Fruit fly (Drosophila melanogaster): ENCODE results near the gene CG6664.

Gene CG6664

dm6 chr3L:17031971-17032370 lies 16.0 kb upstream of the CG6664 start, which contains the start of gene Ilp8:
Gene Ilp8 (minus strand): TSS chr3L:17032080.
- TF ChIP-seq noc (tag; optimal IDR thresholded peaks at IDR 0.05), result no peak

- no peak for TF ChIP-seq noc (tag; optimal IDR thresholded peaks at IDR 0.05)
These were observed 11.3 kb upstream of the CG6664 start, which contains the start of gene CG7730 for dm6 chr3L:17027310-17027709. Gene CG7730 (plus strand): TSS chr3L:17027515.

dm6 chr3L:17024095-17024639 lies 8.2 kb upstream of the CG6664 start, which contains the start of gene Fit2:
Gene Fit2 (plus strand): TSS chr3L:17024328.
- TF ChIP-seq noc (tag; optimal IDR thresholded peaks at IDR 0.05), result no peak

dm6 chr3L:17023641-17024040 lies 7.7 kb upstream of the CG6664 start, which contains the start of gene a10:
Gene a10 (minus strand): TSS chr3L:17023741.
- no peak for TF ChIP-seq noc (tag; optimal IDR thresholded peaks at IDR 0.05)

- TF ChIP-seq noc (tag; optimal IDR thresholded peaks at IDR 0.05), result no peak
These were observed 6.8 kb upstream of the CG6664 start, which contains the start of gene CG6652 for dm6 chr3L:17022756-17023155. Gene CG6652 (minus strand): TSS chr3L:17022856.

- TF ChIP-seq noc (tag; optimal IDR thresholded peaks at IDR 0.05), result no peak
These were observed 567 bp upstream of the CG6664 start for dm6 chr3L:17016576-17016917.

- TF ChIP-seq noc (tag; optimal IDR thresholded peaks at IDR 0.05), result peak; percentile 60
These were observed 3.8 kb downstream of the CG6664 start, which contains the start of gene CG3764 for dm6 chr3L:17012017-17012719. Gene CG3764 (minus strand): TSS chr3L:17012565.

dm6 chr3L:17011351-17012016 lies 4.5 kb downstream of the CG6664 start:
- no peak for TF ChIP-seq noc (tag; optimal IDR thresholded peaks at IDR 0.05)

- no peak for TF ChIP-seq noc (tag; optimal IDR thresholded peaks at IDR 0.05)
These were observed 5.3 kb downstream of the CG6664 start for dm6 chr3L:17010492-17011303.

- TF ChIP-seq noc (tag; optimal IDR thresholded peaks at IDR 0.05), result peak; percentile 91
These were observed 6.1 kb downstream of the CG6664 start for dm6 chr3L:17009715-17010491.

- peak; percentile 81 for TF ChIP-seq noc (tag; optimal IDR thresholded peaks at IDR 0.05)
These were observed 7.0 kb downstream of the CG6664 start for dm6 chr3L:17008911-17009364.

dm6 chr3L:17007945-17008344 lies 8.0 kb downstream of the CG6664 start:
- no peak for TF ChIP-seq noc (tag; optimal IDR thresholded peaks at IDR 0.05)

- no peak for TF ChIP-seq noc (tag; optimal IDR thresholded peaks at IDR 0.05)
These were observed 8.5 kb downstream of the CG6664 start for dm6 chr3L:17007496-17007895.

- peak; percentile 67 for TF ChIP-seq noc (tag; optimal IDR thresholded peaks at IDR 0.05)
These were observed 8.9 kb downstream of the CG6664 start for dm6 chr3L:17007041-17007471.

dm6 chr3L:17006250-17006693 lies 9.7 kb downstream of the CG6664 start:
- no peak for TF ChIP-seq noc (tag; optimal IDR thresholded peaks at IDR 0.05)
